Worm (Caenorhabditis elegans) whole organism, L2 larva: Measurements from ENCODE around the gene let-716.

Source experiments
- C34F6.9 ChIP-seq: fragments of 150-350 bp; optimal IDR thresholded peaks from 2 replicates; lab custom pipeline; 2014; ENCODE audit warnings: missing biosample characterization, missing genetic modification characterization
- F13H6.1 ChIP-seq: sonication (generic microtip); optimal IDR thresholded peaks from 2 replicates; lab custom pipeline; 2016; ENCODE audit warnings: missing genetic modification characterization, missing compliant biosample characterization
- R02D3.7 ChIP-seq: fragments of 150-350 bp; optimal IDR thresholded peaks from 2 replicates; lab custom pipeline; 2014; ENCODE audit warnings: missing biosample characterization, missing genetic modification characterization
- ZK546.5 ChIP-seq: sonication (generic microtip); optimal IDR thresholded peaks from 2 replicates; lab custom pipeline; 2017; ENCODE audit warnings: missing biosample characterization, missing genetic modification characterization
- aly-2 ChIP-seq: fragments of 150-350 bp; optimal IDR thresholded peaks from 2 replicates; lab custom pipeline; 2014; ENCODE audit warnings: missing biosample characterization, missing genetic modification characterization
- ceh-16 ChIP-seq: fragments of 150-350 bp; optimal IDR thresholded peaks from 2 replicates; lab custom pipeline; 2014; ENCODE audit warnings: missing biosample characterization, missing genetic modification characterization
- ceh-82 ChIP-seq: fragments of 150-350 bp; optimal IDR thresholded peaks from 2 replicates; lab custom pipeline; 2014; ENCODE audit warnings: missing biosample characterization, missing genetic modification characterization
- crh-2 ChIP-seq: sonication (generic microtip); optimal IDR thresholded peaks from 2 replicates; lab custom pipeline; 2017; ENCODE audit warnings: missing biosample characterization, missing genetic modification characterization
- egl-27 ChIP-seq: sonication (generic microtip); optimal IDR thresholded peaks from 3 replicates; lab custom pipeline; 2017; ENCODE audit warnings: missing biosample characterization, missing genetic modification reagents, missing genetic modification characterization
- fos-1 ChIP-seq: fragments of 150-350 bp; optimal IDR thresholded peaks from 2 replicates; lab custom pipeline; 2014; ENCODE audit warnings: missing biosample characterization, missing genetic modification characterization
- gmeb-1 ChIP-seq: fragments of 150-350 bp; optimal IDR thresholded peaks from 2 replicates; lab custom pipeline; 2014; ENCODE audit warnings: missing biosample characterization, missing genetic modification characterization
- lin-13 ChIP-seq: fragments of 150-350 bp; optimal IDR thresholded peaks from 2 replicates; lab custom pipeline; 2014; ENCODE audit warnings: missing biosample characterization, missing genetic modification reagents, missing genetic modification characterization
- lsy-2 ChIP-seq, 2 experiments: fragments of 150-350 bp in 1 of 2; sonication (generic microtip) in 1 of 2; optimal IDR thresholded peaks; 2 replicates each; lab custom pipeline; 2014 to 2017; ENCODE audit warnings: missing biosample characterization in 2 of 2, missing genetic modification characterization in 2 of 2
- mab-5 ChIP-seq: fragments of 150-350 bp; optimal IDR thresholded peaks from 2 replicates; lab custom pipeline; 2014; ENCODE audit warnings: missing biosample characterization, missing genetic modification characterization
- mdl-1 ChIP-seq, 2 experiments: fragments of 150-350 bp in 1 of 2; sonication (generic microtip) in 1 of 2; optimal IDR thresholded peaks; 2 replicates each; lab custom pipeline; 2017; ENCODE audit warnings: missing biosample characterization in 2 of 2, missing genetic modification characterization in 2 of 2
- nhr-10 ChIP-seq: sonication (generic microtip); optimal IDR thresholded peaks from 2 replicates; lab custom pipeline; 2017; ENCODE audit warnings: missing biosample characterization, missing genetic modification characterization
- nhr-11 ChIP-seq: fragments of 150-350 bp; optimal IDR thresholded peaks from 2 replicates; lab custom pipeline; 2014; ENCODE audit warnings: missing biosample characterization, missing genetic modification characterization
- nhr-12 ChIP-seq: fragments of 150-350 bp; optimal IDR thresholded peaks from 2 replicates; lab custom pipeline; 2014; ENCODE audit warnings: missing biosample characterization, missing genetic modification characterization
- nhr-129 ChIP-seq: fragments of 150-350 bp; optimal IDR thresholded peaks from 2 replicates; lab custom pipeline; 2014; ENCODE audit warnings: missing biosample characterization, missing genetic modification characterization
- nhr-21 ChIP-seq: fragments of 150-350 bp; optimal IDR thresholded peaks from 2 replicates; lab custom pipeline; 2014; ENCODE audit warnings: missing biosample characterization, missing genetic modification characterization
- nhr-23 ChIP-seq: fragments of 150-350 bp; optimal IDR thresholded peaks from 2 replicates; lab custom pipeline; 2014; ENCODE audit warnings: missing biosample characterization, missing genetic modification reagents, missing genetic modification characterization
- nhr-237 ChIP-seq: fragments of 150-350 bp; optimal IDR thresholded peaks from 2 replicates; lab custom pipeline; 2014; ENCODE audit warnings: missing biosample characterization, missing genetic modification characterization
- nhr-25 ChIP-seq: fragments of 150-350 bp; sonication (generic microtip); optimal IDR thresholded peaks from 3 replicates; lab custom pipeline; 2014; ENCODE audit warnings: missing biosample characterization, missing genetic modification characterization
- nhr-6 ChIP-seq: fragments of 150-350 bp; optimal IDR thresholded peaks from 2 replicates; lab custom pipeline; 2014; ENCODE audit warnings: missing biosample characterization, missing genetic modification characterization
- nhr-77 ChIP-seq: fragments of 150-350 bp; optimal IDR thresholded peaks from 2 replicates; lab custom pipeline; 2014; ENCODE audit warnings: missing biosample characterization, missing genetic modification characterization
- peb-1 ChIP-seq: fragments of 150-350 bp; optimal IDR thresholded peaks from 2 replicates; lab custom pipeline; 2014; ENCODE audit warnings: missing biosample characterization, missing genetic modification characterization
- skn-1 ChIP-seq: sonication (generic microtip); optimal IDR thresholded peaks from 2 replicates; lab custom pipeline; 2017; ENCODE audit warnings: missing biosample characterization, missing genetic modification characterization
- sma-3 ChIP-seq: sonication (generic microtip); optimal IDR thresholded peaks from 2 replicates; lab custom pipeline; 2016; ENCODE audit warnings: missing genetic modification reagents, missing genetic modification characterization, missing compliant biosample characterization
- sma-9 ChIP-seq, 2 experiments: fragments of 150-350 bp in 1 of 2; sonication (generic microtip) in 1 of 2; optimal IDR thresholded peaks; 2 replicates each; lab custom pipeline; 2014 to 2016; ENCODE audit warnings: missing genetic modification characterization in 2 of 2, mild to moderate bottlenecking in 1 of 2, missing biosample characterization in 1 of 2, missing compliant biosample characterization in 1 of 2, missing genetic modification reagents in 1 of 2, moderate library complexity in 1 of 2
- snpc-4 ChIP-seq: fragments of 150-350 bp; optimal IDR thresholded peaks from 2 replicates; lab custom pipeline; 2014; ENCODE audit warnings: missing biosample characterization, missing genetic modification characterization
- unc-55 ChIP-seq: fragments of 150-350 bp; sonication (generic microtip); optimal IDR thresholded peaks from 3 replicates; lab custom pipeline; 2014; ENCODE audit warnings: missing biosample characterization, missing genetic modification reagents, missing genetic modification characterization
- unc-62 ChIP-seq: fragments of 150-350 bp; optimal IDR thresholded peaks from 2 replicates; lab custom pipeline; 2014; ENCODE audit warnings: missing biosample characterization, missing genetic modification reagents, missing genetic modification characterization
- ztf-1 ChIP-seq: fragments of 200-800 bp; sonication (Bioruptor generic); conservative IDR thresholded peaks from 2 replicates; pipeline ENCODE4 v1.3.6; 2022; ENCODE audit warnings: missing genetic modification characterization, missing compliant biosample characterization
- ztf-11 ChIP-seq: sonication (generic microtip); optimal IDR thresholded peaks from 2 replicates; lab custom pipeline; 2017; ENCODE audit warnings: missing biosample characterization, missing genetic modification characterization

let-716 gene

ce11 chrIII:6382987-6383602 is at the start of gene let-716:
Gene let-716, plus strand, starts transcription at chrIII:6383552.
- no peak for TF ChIP-seq unc-62 (GFP tag; lab: Kevin White, UChicago)
- peak; percentile 6 for TF ChIP-seq fos-1
- peak; percentile 85 to 97 for TF ChIP-seq lsy-2 (tag; optimal IDR thresholded peaks at IDR 0.05; lab: Kevin White, UChicago)
- no peak for TF ChIP-seq ceh-16
- no peak for TF ChIP-seq ZK546.5 (tag; lab: Kevin White, UChicago)
- no peak for TF ChIP-seq nhr-129 (tag; lab: Kevin White, UChicago)
- TF ChIP-seq ztf-1 = no peak
- no peak for TF ChIP-seq snpc-4 (tag; lab: Kevin White, UChicago)
- peak; percentile 51 for TF ChIP-seq unc-55 (GFP tag; lab: Kevin White, UChicago)
- peak; percentile 21 for TF ChIP-seq nhr-21 (tag; lab: Kevin White, UChicago)
- TF ChIP-seq crh-2 (tag; lab: Kevin White, UChicago) = peak; percentile 5

ce11 chrIII:6334364-6334763 is 49.0 kb upstream of the let-716 start:
- TF ChIP-seq sma-9 (GFP tag; optimal IDR thresholded peaks at IDR 0.05; lab: Kevin White, UChicago) = no peak
- TF ChIP-seq sma-9 (tag; optimal IDR thresholded peaks at IDR 0.05; lab: Kevin White, UChicago) = no peak
- no peak for TF ChIP-seq sma-3
- TF ChIP-seq nhr-10 = no peak
- TF ChIP-seq nhr-12 = no peak
- no peak for TF ChIP-seq nhr-11
- no peak for TF ChIP-seq egl-27 (tag; lab: Kevin White, UChicago)
- no peak for TF ChIP-seq nhr-77 (tag; lab: Kevin White, UChicago)

- TF ChIP-seq sma-9 (GFP tag; optimal IDR thresholded peaks at IDR 0.05; lab: Kevin White, UChicago) = peak; percentile 6
- no peak for TF ChIP-seq sma-9 (tag; optimal IDR thresholded peaks at IDR 0.05; lab: Kevin White, UChicago)
- TF ChIP-seq lsy-2 (tag; optimal IDR thresholded peaks at IDR 0.05; lab: Kevin White, UChicago) = no peak
- TF ChIP-seq crh-2 (tag; lab: Kevin White, UChicago) = peak; percentile 27
- TF ChIP-seq fos-1 = peak; percentile 35
- TF ChIP-seq snpc-4 (tag; lab: Kevin White, UChicago) = no peak
- peak; percentile 25 for TF ChIP-seq gmeb-1 (tag; lab: Kevin White, UChicago)
Measured at ce11 chrIII:6339919-6340434, 43.4 kb upstream of the let-716 start, which contains the start of gene let-767. Gene let-767, minus strand, starts transcription at chrIII:6339969.

ce11 chrIII:6341878-6342453 is 41.4 kb upstream of the let-716 start, which contains the start of gene rpn-13:
Gene rpn-13, minus strand, starts transcription at chrIII:6341928.
- no peak for TF ChIP-seq unc-62 (GFP tag; lab: Kevin White, UChicago)
- TF ChIP-seq mab-5 (tag; lab: Kevin White, UChicago) = no peak
- TF ChIP-seq nhr-6 (tag; lab: Kevin White, UChicago) = no peak
- peak; percentile 58 for TF ChIP-seq crh-2 (tag; lab: Kevin White, UChicago)
- no peak for TF ChIP-seq aly-2 (tag; lab: Kevin White, UChicago)
- TF ChIP-seq nhr-129 (tag; lab: Kevin White, UChicago) = peak; percentile 79
- TF ChIP-seq C34F6.9 (tag; lab: Kevin White, UChicago) = peak; percentile 81
- TF ChIP-seq ceh-82 = no peak
- TF ChIP-seq nhr-25 (tag; lab: Kevin White, UChicago) = peak; percentile 38
- no peak for TF ChIP-seq ZK546.5 (tag; lab: Kevin White, UChicago)
- TF ChIP-seq lsy-2 (tag; optimal IDR thresholded peaks at IDR 0.05; lab: Kevin White, UChicago) = peak; percentile 86 to 98
- peak; percentile 55 for TF ChIP-seq lin-13
- no peak for TF ChIP-seq peb-1
- TF ChIP-seq mdl-1 (tag; optimal IDR thresholded peaks at IDR 0.05; lab: Kevin White, UChicago) = peak in 1 of 2 experiments; percentile 8
- peak; percentile 83 for TF ChIP-seq unc-55 (GFP tag; lab: Kevin White, UChicago)
- no peak for TF ChIP-seq snpc-4 (tag; lab: Kevin White, UChicago)
- peak; percentile 48 for TF ChIP-seq gmeb-1 (tag; lab: Kevin White, UChicago)
- no peak for TF ChIP-seq nhr-237 (tag; lab: Kevin White, UChicago)
- peak; percentile 76 for TF ChIP-seq skn-1 (tag; lab: Kevin White, UChicago)
- peak; percentile 36 for TF ChIP-seq fos-1
- TF ChIP-seq, all 48 proteins: peak for 11

ce11 chrIII:6343229-6343628 is 40.1 kb upstream of the let-716 start, which contains the start of gene C56G2.9:
Gene C56G2.9, minus strand, starts transcription at chrIII:6343329.
- TF ChIP-seq nhr-23 (tag; lab: Kevin White, UChicago) (no peak), fos-1 (no peak), R02D3.7 (no peak), ztf-11 (tag; lab: Kevin White, UChicago) (no peak), nhr-21 (tag; lab: Kevin White, UChicago) (no peak), F13H6.1 (tag; lab: Kevin White, UChicago) (no peak), aly-2 (tag; lab: Kevin White, UChicago) (no peak)
